Fruit fly (Drosophila melanogaster) whole organism, wandering third instar larva: Measurements from ENCODE around the gene CG34125.

Source experiments
- Abd-B ChIP-seq: fragments of >200 bp; optimal IDR thresholded peaks from 2 replicates; lab custom pipeline; 2017; ENCODE audit warnings: missing biosample characterization, missing genetic modification characterization
- Hr78 ChIP-seq: fragments of >200 bp; optimal IDR thresholded peaks from 2 replicates; lab custom pipeline; 2017; ENCODE audit warnings: missing biosample characterization, missing genetic modification characterization
- Myc ChIP-seq: fragments of >200 bp; optimal IDR thresholded peaks from 2 replicates; lab custom pipeline; 2017
- Sp1 ChIP-seq: fragments of 200-800 bp; sonication (Bioruptor generic); optimal IDR thresholded peaks from 3 replicates; lab custom pipeline; 2019; ENCODE audit warnings: missing biosample characterization, mild to moderate bottlenecking, missing genetic modification characterization, moderate library complexity
- Vsx2 ChIP-seq: fragments of 200-300, 225-300 bp; sonication (Bioruptor generic); optimal IDR thresholded peaks from 2 replicates; lab custom pipeline; 2018; ENCODE audit warnings: missing biosample characterization, missing genetic modification characterization; ENCODE audit not compliant: partially characterized antibody
- brk ChIP-seq: fragments of 200-800 bp; sonication (Bioruptor generic); optimal IDR thresholded peaks from 2 replicates; lab custom pipeline; 2016; ENCODE audit warnings: missing biosample characterization, mild to moderate bottlenecking, missing genetic modification characterization
- lola ChIP-seq: fragments of >200 bp; optimal IDR thresholded peaks from 2 replicates; lab custom pipeline; 2017; ENCODE audit warnings: missing biosample characterization, missing genetic modification characterization
- psq ChIP-seq: fragments of 200-800 bp; sonication (Bioruptor generic); optimal IDR thresholded peaks from 3 replicates; lab custom pipeline; 2017; ENCODE audit warnings: missing biosample characterization, mild to moderate bottlenecking, missing genetic modification characterization, moderate library complexity
- woc ChIP-seq: sonication (Bioruptor generic); optimal IDR thresholded peaks from 2 replicates; lab custom pipeline; 2016; ENCODE audit warnings: missing biosample characterization, mild to moderate bottlenecking, missing genetic modification characterization

- TF ChIP-seq Abd-B (GFP tag; lab: Kevin White, UChicago) (no peak), Sp1 (GFP tag; lab: Kevin White, UChicago) (no peak), Hr78 (GFP tag; lab: Kevin White, UChicago) (no peak), woc (GFP tag; lab: Kevin White, UChicago) (no peak), lola (GFP tag; lab: Kevin White, UChicago) (no peak), Myc (lab: Kevin White, UChicago) (peak; percentile 88), Vsx2 (GFP tag; lab: Kevin White, UChicago) (no peak), brk (GFP tag; lab: Kevin White, UChicago) (no peak), psq (no peak)
Observed at dm6 chr2L:4965420-4965819, at the start of gene CG34125.
